Worm (Caenorhabditis elegans) whole organism, L1 larva: ENCODE measurements around the gene K09C8.7.

Source experiments
- aly-2 ChIP-seq: fragments of 150-350 bp; optimal IDR thresholded peaks from 2 replicates; lab custom pipeline; 2014; ENCODE audit warnings: missing biosample characterization, missing genetic modification characterization
- egl-13 ChIP-seq: sonication (generic microtip); optimal IDR thresholded peaks from 2 replicates; lab custom pipeline; 2016; ENCODE audit warnings: missing genotype, missing genetic modification reagents, missing genetic modification characterization, missing compliant biosample characterization
- grh-1 ChIP-seq: fragments of 200-800 bp; sonication (Bioruptor generic); IDR thresholded peaks from 2 replicates; pipeline ENCODE4 v1.3.6; 2022; ENCODE audit warnings: missing genetic modification reagents, missing genetic modification characterization, missing compliant biosample characterization
- mep-1 ChIP-seq: fragments of 150-350 bp; optimal IDR thresholded peaks from 2 replicates; lab custom pipeline; 2014; ENCODE audit warnings: missing biosample characterization, missing genetic modification characterization
- nhr-20 ChIP-seq: sonication (generic microtip); optimal IDR thresholded peaks from 2 replicates; lab custom pipeline; 2016; ENCODE audit warnings: mild to moderate bottlenecking, missing genetic modification characterization, missing compliant biosample characterization
- nhr-28 ChIP-seq: fragments of 150-350 bp; optimal IDR thresholded peaks from 2 replicates; lab custom pipeline; 2014; ENCODE audit warnings: missing biosample characterization, missing genetic modification characterization
- skn-1 ChIP-seq: fragments of 150-350 bp; optimal IDR thresholded peaks from 2 replicates; lab custom pipeline; 2014; ENCODE audit warnings: missing biosample characterization, missing genetic modification characterization
- tbx-2 ChIP-seq: sonication (generic microtip); optimal IDR thresholded peaks from 2 replicates; lab custom pipeline; 2016; ENCODE audit warnings: missing genetic modification characterization, missing compliant biosample characterization
- zag-1 ChIP-seq: fragments of 150-350 bp; optimal IDR thresholded peaks from 2 replicates; lab custom pipeline; 2014; ENCODE audit warnings: missing biosample characterization, missing genetic modification characterization

- TF ChIP-seq zag-1 (tag; lab: Kevin White, UChicago), result no peak
- TF ChIP-seq aly-2 (tag; lab: Kevin White, UChicago), result no peak
- TF ChIP-seq nhr-20 (tag; lab: Kevin White, UChicago), result no peak
- TF ChIP-seq nhr-28 (tag; lab: Kevin White, UChicago), result no peak
- TF ChIP-seq egl-13 (tag; lab: Kevin White, UChicago), result no peak
- no peak for TF ChIP-seq skn-1 (tag; lab: Kevin White, UChicago)
- no peak for TF ChIP-seq grh-1 (GFP tag; lab: Robert Waterston, UW)
- TF ChIP-seq mep-1, result no peak
- no peak for TF ChIP-seq tbx-2
Observed at ce11 chrX:10959136-10959535, 7.9 kb upstream of the K09C8.7 start, which contains the start of gene K09C8.2.
